Worm (Caenorhabditis elegans) whole organism, L4 larva: Measurements from ENCODE around the gene mpz-1.

ENCODE experiments used
- arid-1 ChIP-seq: fragments of 200-800 bp; sonication (Bioruptor generic); conservative IDR thresholded peaks from 2 replicates; pipeline ENCODE4 v1.3.6; 2022; ENCODE audit warnings: missing genetic modification reagents, missing genetic modification characterization, missing compliant biosample characterization
- lin-15B ChIP-seq: fragments of 150-350 bp; sonication (generic microtip); optimal IDR thresholded peaks from 3 replicates; lab custom pipeline; 2014; ENCODE audit warnings: missing biosample characterization, missing genetic modification characterization
- nhr-11 ChIP-seq: fragments of 150-350 bp; optimal IDR thresholded peaks from 2 replicates; lab custom pipeline; 2014; ENCODE audit warnings: missing biosample characterization, missing genetic modification characterization

- TF ChIP-seq arid-1 (GFP tag; lab: Robert Waterston, UW): no peak
- no peak for TF ChIP-seq lin-15B
- no peak for TF ChIP-seq nhr-11
Observed at ce11 chrII:10758951-10759350, 19.0 kb downstream of the mpz-1 start.
